Fruit fly (Drosophila melanogaster) whole organism, embryonic: ENCODE results near the gene 5-HT2B.

Experiments
- CG11456 ChIP-seq: fragments of 200-800 bp; sonication (Bioruptor generic); IDR thresholded peaks from 3 replicates; pipeline ENCODE4 v1.3.6; 2022; ENCODE audit warnings: missing biosample characterization, missing genetic modification characterization
- CG14710 ChIP-seq: fragments of 200-800 bp; sonication (Bioruptor generic); optimal IDR thresholded peaks from 3 replicates; lab custom pipeline; 2019; ENCODE audit warnings: missing biosample characterization, mild to moderate bottlenecking, missing genetic modification characterization, moderate library complexity
- CG3065 ChIP-seq: fragments of 200-800 bp; sonication (Bioruptor generic); optimal IDR thresholded peaks from 2 replicates; lab custom pipeline; 2016; ENCODE audit warnings: missing biosample characterization, missing genetic modification characterization
- CG34376 ChIP-seq: fragments of 200-800 bp; sonication (Bioruptor generic); optimal IDR thresholded peaks from 2 replicates; lab custom pipeline; 2018; ENCODE audit warnings: missing biosample characterization, mild to moderate bottlenecking, missing genetic modification characterization
- CG4424 ChIP-seq: fragments of 200-800 bp; sonication (Bioruptor generic); optimal IDR thresholded peaks from 3 replicates; lab custom pipeline; 2016; ENCODE audit warnings: missing biosample characterization, missing genetic modification characterization
- Hsf ChIP-seq: fragments of 200-800 bp; sonication (Bioruptor generic); optimal IDR thresholded peaks from 3 replicates; lab custom pipeline; 2016; ENCODE audit warnings: missing biosample characterization, missing genetic modification characterization
- Lpt ChIP-seq: fragments of >200 bp; optimal IDR thresholded peaks from 2 replicates; lab custom pipeline; 2018; ENCODE audit warnings: missing biosample characterization, missing genetic modification characterization
- disco-r ChIP-seq: fragments of 200-800 bp; sonication (Bioruptor generic); optimal IDR thresholded peaks from 2 replicates; lab custom pipeline; 2016; ENCODE audit warnings: missing biosample characterization, missing genetic modification characterization
- dysf ChIP-seq: fragments of 200-800 bp; sonication (Bioruptor generic); IDR thresholded peaks from 3 replicates; pipeline ENCODE4 v1.3.6; 2022; ENCODE audit warnings: missing biosample characterization, missing genetic modification characterization
- toy ChIP-seq: fragments of 200-800 bp; sonication (Bioruptor generic); IDR thresholded peaks from 2 replicates; pipeline ENCODE4 v1.3.6; 2022; ENCODE audit warnings: missing biosample characterization, missing genetic modification characterization

dm6 chr3R:8616149-8616548 is 38.1 kb downstream of the 5-HT2B start:
- TF ChIP-seq disco-r (no peak), Lpt (no peak), toy (GFP tag; lab: Robert Waterston, UW) (no peak), CG34376 (GFP tag; lab: Kevin White, UChicago) (no peak), CG11456 (GFP tag; lab: Robert Waterston, UW) (no peak), CG3065 (no peak), dysf (GFP tag; lab: Robert Waterston, UW) (no peak), CG4424 (GFP tag; lab: Kevin White, UChicago) (no peak), CG14710 (no peak), Hsf (GFP tag; lab: Kevin White, UChicago) (no peak)
